Worm (Caenorhabditis elegans) whole organism, midembryonic: ENCODE data around the gene pqn-48.

Experiments used
- T22C8.4 ChIP-seq: fragments of 200-800 bp; sonication (Bioruptor generic); IDR thresholded peaks from 2 replicates; pipeline ENCODE4 v1.3.6; 2022; ENCODE audit warnings: missing genetic modification characterization, missing compliant biosample characterization
- cog-1 ChIP-seq: sonication (generic microtip); optimal IDR thresholded peaks from 2 replicates; lab custom pipeline; 2016; ENCODE audit warnings: missing genetic modification characterization, missing compliant biosample characterization
- flt-1 ChIP-seq: fragments of 200-800 bp; sonication (Bioruptor generic); IDR thresholded peaks from 2 replicates; pipeline ENCODE4 v1.3.6; 2022; ENCODE audit warnings: missing genetic modification characterization, missing compliant biosample characterization
- klf-2 ChIP-seq: fragments of 200-800 bp; sonication (Bioruptor generic); conservative IDR thresholded peaks from 2 replicates; pipeline ENCODE4 v1.3.6; 2022; ENCODE audit warnings: missing genetic modification reagents, missing genetic modification characterization, missing compliant biosample characterization
- med-1 ChIP-seq: sonication (generic microtip); optimal IDR thresholded peaks from 2 replicates; lab custom pipeline; 2017; ENCODE audit warnings: missing genetic modification characterization, mild to moderate bottlenecking, missing compliant biosample characterization, antibody characterized with exemption, missing genetic modification reagents; ENCODE audit not compliant: insufficient read depth
- ref-1 ChIP-seq: fragments of 200-800 bp; sonication (Bioruptor generic); conservative IDR thresholded peaks from 2 replicates; pipeline ENCODE4 v1.3.6; 2022; ENCODE audit warnings: missing genetic modification reagents, missing genetic modification characterization, missing compliant biosample characterization
- tab-1 ChIP-seq: fragments of 200-800 bp; sonication (Bioruptor generic); IDR thresholded peaks from 2 replicates; pipeline ENCODE4 v1.3.6; 2022; ENCODE audit warnings: missing genetic modification characterization, missing compliant biosample characterization
- ztf-23 ChIP-seq: fragments of 200-800 bp; sonication (Bioruptor generic); IDR thresholded peaks from 2 replicates; pipeline ENCODE4 v1.3.6; 2022; ENCODE audit warnings: missing genetic modification reagents, missing genetic modification characterization, missing compliant biosample characterization
- ztf-29 ChIP-seq: fragments of 200-800 bp; sonication (Bioruptor generic); IDR thresholded peaks from 2 replicates; pipeline ENCODE4 v1.3.6; 2022; ENCODE audit warnings: missing genetic modification reagents, missing genetic modification characterization, missing compliant biosample characterization

pqn-48 gene

ce11 chrII:4004614-4005013 lies 34.1 kb upstream of the pqn-48 start, which contains the start of gene ephx-1:
Gene ephx-1, plus strand, starts transcription at chrII:4004914.
- TF ChIP-seq med-1, result no peak
- no peak for TF ChIP-seq cog-1 (tag; lab: Kevin White, UChicago)
- TF ChIP-seq ref-1 (GFP tag; lab: Robert Waterston, UW), result no peak
- TF ChIP-seq T22C8.4 (GFP tag; lab: Robert Waterston, UW), result no peak
- TF ChIP-seq klf-2 (GFP tag; lab: Robert Waterston, UW), result no peak
- TF ChIP-seq tab-1 (GFP tag; lab: Robert Waterston, UW), result no peak
- no peak for TF ChIP-seq flt-1 (GFP tag; lab: Robert Waterston, UW)
- no peak for TF ChIP-seq ztf-23 (GFP tag; lab: Robert Waterston, UW)

ce11 chrII:4007972-4008371 lies 30.7 kb upstream of the pqn-48 start:
- TF ChIP-seq cog-1 (tag; lab: Kevin White, UChicago) (no peak), ztf-29 (GFP tag; lab: Robert Waterston, UW) (no peak), flt-1 (GFP tag; lab: Robert Waterston, UW) (no peak), med-1 (no peak), ztf-23 (GFP tag; lab: Robert Waterston, UW) (no peak)

ce11 chrII:4011518-4011917 lies 27.2 kb upstream of the pqn-48 start:
- no peak for TF ChIP-seq ztf-29 (GFP tag; lab: Robert Waterston, UW)
- TF ChIP-seq ref-1 (GFP tag; lab: Robert Waterston, UW), result no peak
- no peak for TF ChIP-seq T22C8.4 (GFP tag; lab: Robert Waterston, UW)
- no peak for TF ChIP-seq tab-1 (GFP tag; lab: Robert Waterston, UW)
- TF ChIP-seq klf-2 (GFP tag; lab: Robert Waterston, UW), result no peak
- TF ChIP-seq flt-1 (GFP tag; lab: Robert Waterston, UW), result no peak
- no peak for TF ChIP-seq cog-1 (tag; lab: Kevin White, UChicago)
- no peak for TF ChIP-seq med-1
- no peak for TF ChIP-seq ztf-23 (GFP tag; lab: Robert Waterston, UW)

DNA sequence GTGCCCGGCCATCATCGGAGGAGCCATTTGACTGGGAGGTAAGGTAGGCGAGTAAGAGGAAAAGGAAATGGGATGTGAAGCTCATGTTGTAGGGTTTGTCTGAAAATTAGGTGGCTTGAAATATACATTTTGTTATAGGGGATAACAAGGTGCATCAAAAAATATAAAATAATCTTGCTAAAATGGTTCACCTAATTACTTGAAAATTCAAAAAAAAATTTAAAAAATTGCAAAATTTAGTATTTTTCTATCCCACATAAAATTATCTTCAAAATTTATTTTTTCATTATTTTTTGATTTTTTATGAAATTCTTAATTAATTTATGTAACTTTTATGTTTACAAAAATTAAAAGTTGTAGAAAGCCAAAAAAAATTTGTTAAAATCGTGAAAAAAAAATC lies 20.1 kb upstream of the pqn-48 start, which contains the start of gene K07D4.6:
TSS of gene K07D4.6 (minus strand) at position 101 of the 400 bp plus-strand sequence.
- TF ChIP-seq tab-1 (GFP tag; lab: Robert Waterston, UW) (no peak), klf-2 (GFP tag; lab: Robert Waterston, UW) (no peak), flt-1 (GFP tag; lab: Robert Waterston, UW) (no peak), med-1 (no peak), T22C8.4 (GFP tag; lab: Robert Waterston, UW) (no peak), ref-1 (GFP tag; lab: Robert Waterston, UW) (no peak), ztf-23 (GFP tag; lab: Robert Waterston, UW) (no peak), cog-1 (tag; lab: Kevin White, UChicago) (no peak), ztf-29 (GFP tag; lab: Robert Waterston, UW) (no peak)

ce11 chrII:4025462-4025861 lies 13.2 kb upstream of the pqn-48 start, which contains the start of gene K07D4.5:
Gene K07D4.5, minus strand, starts transcription at chrII:4025562.
- no peak for TF ChIP-seq ztf-23 (GFP tag; lab: Robert Waterston, UW)
- no peak for TF ChIP-seq med-1
- no peak for TF ChIP-seq flt-1 (GFP tag; lab: Robert Waterston, UW)
- no peak for TF ChIP-seq ztf-29 (GFP tag; lab: Robert Waterston, UW)
- TF ChIP-seq tab-1 (GFP tag; lab: Robert Waterston, UW), result no peak
- TF ChIP-seq T22C8.4 (GFP tag; lab: Robert Waterston, UW), result no peak
- TF ChIP-seq klf-2 (GFP tag; lab: Robert Waterston, UW), result no peak
- TF ChIP-seq cog-1 (tag; lab: Kevin White, UChicago), result no peak
- no peak for TF ChIP-seq ref-1 (GFP tag; lab: Robert Waterston, UW)

ce11 chrII:4028276-4028675 lies 10.4 kb upstream of the pqn-48 start, which contains the start of gene K07D4.9:
Gene K07D4.9, plus strand, starts transcription at chrII:4028576.
- TF ChIP-seq flt-1 (GFP tag; lab: Robert Waterston, UW), result no peak

ce11 chrII:4032293-4032692 lies 6.4 kb upstream of the pqn-48 start, which contains the start of gene K07D4.4:
Gene K07D4.4, minus strand, starts transcription at chrII:4032393.
- no peak for TF ChIP-seq klf-2 (GFP tag; lab: Robert Waterston, UW)
- TF ChIP-seq tab-1 (GFP tag; lab: Robert Waterston, UW), result no peak
- TF ChIP-seq T22C8.4 (GFP tag; lab: Robert Waterston, UW), result no peak
- TF ChIP-seq ztf-29 (GFP tag; lab: Robert Waterston, UW), result no peak
- no peak for TF ChIP-seq ztf-23 (GFP tag; lab: Robert Waterston, UW)
- TF ChIP-seq flt-1 (GFP tag; lab: Robert Waterston, UW), result no peak
- no peak for TF ChIP-seq ref-1 (GFP tag; lab: Robert Waterston, UW)
- TF ChIP-seq med-1, result no peak
- TF ChIP-seq cog-1 (tag; lab: Kevin White, UChicago), result no peak

- TF ChIP-seq ztf-23 (GFP tag; lab: Robert Waterston, UW) (0 out of 2 replicates have a peak, but pooled peaks have one; percentile 36), T22C8.4 (GFP tag; lab: Robert Waterston, UW) (no peak)
These were observed 1.4 kb downstream of the pqn-48 start for ce11 chrII:4040066-4040465.

- no peak for TF ChIP-seq ref-1 (GFP tag; lab: Robert Waterston, UW)
- no peak for TF ChIP-seq klf-2 (GFP tag; lab: Robert Waterston, UW)
- no peak for TF ChIP-seq med-1
- TF ChIP-seq T22C8.4 (GFP tag; lab: Robert Waterston, UW), result no peak
- no peak for TF ChIP-seq cog-1 (tag; lab: Kevin White, UChicago)
- no peak for TF ChIP-seq ztf-29 (GFP tag; lab: Robert Waterston, UW)
- no peak for TF ChIP-seq tab-1 (GFP tag; lab: Robert Waterston, UW)
- no peak for TF ChIP-seq ztf-23 (GFP tag; lab: Robert Waterston, UW)
- TF ChIP-seq flt-1 (GFP tag; lab: Robert Waterston, UW), result no peak
These were observed 4.0 kb downstream of the pqn-48 start for ce11 chrII:4042696-4043095.

- TF ChIP-seq ztf-23 (GFP tag; lab: Robert Waterston, UW) (peak; percentile 45; the same call in 1 of the 2 replicates), klf-2 (GFP tag; lab: Robert Waterston, UW) (no peak), tab-1 (GFP tag; lab: Robert Waterston, UW) (peak; percentile 52; the same call in 1 of the 2 replicates)
These were observed 5.7 kb downstream of the pqn-48 start, which contains the start of gene rpn-11 for ce11 chrII:4044349-4044748. Gene rpn-11, minus strand, starts transcription at chrII:4044546.
